Worm (Caenorhabditis elegans) whole organism, young adult: ENCODE measurements around the gene enri-2.

ENCODE experiments used
- K11D2.4 ChIP-seq: fragments of 200-800 bp; sonication (Bioruptor generic); IDR thresholded peaks from 2 replicates; pipeline ENCODE4 v1.3.6; 2022; ENCODE audit warnings: missing genetic modification reagents, missing genetic modification characterization, missing compliant biosample characterization
- ama-1 ChIP-seq, 3 experiments: fragments of 150-350 bp in 1 of 3; sonication (generic microtip) in 2 of 3; optimal IDR thresholded peaks; 2 replicates each; lab custom pipeline; 2014 to 2018; ENCODE audit warnings: missing biosample characterization in 2 of 3, missing genetic modification characterization in 2 of 3, missing genetic modification reagents in 2 of 3
- athp-1 ChIP-seq: sonication (generic microtip); optimal IDR thresholded peaks from 2 replicates; lab custom pipeline; 2017; ENCODE audit warnings: mild to moderate bottlenecking, missing genetic modification characterization, missing compliant biosample characterization
- die-1 ChIP-seq: sonication (generic microtip); optimal IDR thresholded peaks from 2 replicates; lab custom pipeline; 2016; ENCODE audit warnings: missing genotype, mild to moderate bottlenecking, missing genetic modification characterization, missing compliant biosample characterization
- efl-1 ChIP-seq: fragments of 150-350 bp; optimal IDR thresholded peaks from 2 replicates; lab custom pipeline; 2014; ENCODE audit warnings: missing biosample characterization, missing genetic modification reagents, missing genetic modification characterization
- ekl-4 ChIP-seq: fragments of 200-800 bp; sonication (Bioruptor generic); IDR thresholded peaks from 2 replicates; pipeline ENCODE4 v1.3.6; 2022; ENCODE audit warnings: missing genetic modification reagents, missing genetic modification characterization, missing compliant biosample characterization
- him-1 ChIP-seq: sonication (generic microtip); optimal IDR thresholded peaks from 2 replicates; lab custom pipeline; 2016; ENCODE audit warnings: missing genotype, missing genetic modification reagents, missing genetic modification characterization, missing compliant biosample characterization
- nfya-1 ChIP-seq: sonication (generic microtip); optimal IDR thresholded peaks from 2 replicates; lab custom pipeline; 2017; ENCODE audit warnings: antibody characterized with exemption, missing compliant biosample characterization, missing genetic modification characterization, borderline replicate concordance; ENCODE audit not compliant: insufficient read depth
- nhr-90 ChIP-seq: sonication (generic microtip); optimal IDR thresholded peaks from 2 replicates; lab custom pipeline; 2016; ENCODE audit warnings: missing genotype, mild to moderate bottlenecking, missing genetic modification characterization, missing compliant biosample characterization
- sdz-38 ChIP-seq: sonication (generic microtip); optimal IDR thresholded peaks from 2 replicates; lab custom pipeline; 2016; ENCODE audit warnings: missing genotype, missing genetic modification characterization, missing compliant biosample characterization
- unc-130 ChIP-seq: sonication (generic microtip); optimal IDR thresholded peaks from 2 replicates; lab custom pipeline; 2016; ENCODE audit warnings: missing genetic modification reagents, missing genetic modification characterization, missing compliant biosample characterization

DNA sequence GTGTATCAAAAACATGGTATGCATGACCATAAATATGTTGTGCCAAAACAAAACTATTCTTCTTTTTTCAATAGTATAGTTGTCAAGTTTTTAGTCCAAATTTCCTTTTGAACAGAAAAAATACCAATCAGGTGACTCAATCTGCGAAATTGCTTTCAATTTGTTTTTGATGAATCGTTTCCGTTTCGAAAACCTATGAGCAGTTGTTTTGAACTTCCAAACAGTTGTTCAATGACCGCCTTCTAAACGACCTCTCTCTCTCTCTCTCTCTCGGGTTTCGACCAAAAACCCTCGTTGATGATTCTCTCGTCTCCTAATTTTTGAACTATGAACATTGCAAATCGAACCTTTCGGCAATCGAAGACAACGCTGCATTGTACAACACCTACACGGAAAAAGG, 20.4 kb downstream of the enri-2 start:
- TF ChIP-seq nfya-1 (tag; lab: Kevin White, UChicago) (no peak), ekl-4 (no peak), nhr-90 (tag; lab: Kevin White, UChicago) (no peak), ama-1 (optimal IDR thresholded peaks at IDR 0.05; lab: Kevin White, UChicago) (no peak), ama-1 (GFP tag; optimal IDR thresholded peaks at IDR 0.05; lab: Kevin White, UChicago) (no peak), him-1 (tag; lab: Kevin White, UChicago) (no peak), unc-130 (GFP tag; lab: Kevin White, UChicago) (no peak), sdz-38 (no peak), K11D2.4 (no peak), die-1 (tag; lab: Kevin White, UChicago) (no peak), efl-1 (GFP tag; lab: Kevin White, UChicago) (no peak), athp-1 (no peak)
